Fruit fly (Drosophila melanogaster) whole organism, wandering third instar larva: ENCODE measurements around the gene dj-1beta.

Experiments used
- Abd-B ChIP-seq: fragments of >200 bp; optimal IDR thresholded peaks from 2 replicates; lab custom pipeline; 2017; ENCODE audit warnings: missing biosample characterization, missing genetic modification characterization
- CG32264 ChIP-seq: fragments of 200-800 bp; sonication (Bioruptor generic); optimal IDR thresholded peaks from 2 replicates; lab custom pipeline; 2016; ENCODE audit warnings: missing biosample characterization, missing genetic modification characterization
- CG9705 ChIP-seq: fragments of 200-800 bp; sonication (Bioruptor generic); optimal IDR thresholded peaks from 2 replicates; lab custom pipeline; 2018; ENCODE audit warnings: missing biosample characterization, mild to moderate bottlenecking, missing genetic modification characterization
- Dif ChIP-seq: fragments of 200-275, 200-300 bp; sonication (Bioruptor generic); optimal IDR thresholded peaks from 2 replicates; lab custom pipeline; 2018; ENCODE audit warnings: missing biosample characterization, missing genetic modification characterization; ENCODE audit not compliant: partially characterized antibody
- HLH106 ChIP-seq: fragments of 200-800 bp; optimal IDR thresholded peaks from 3 replicates; lab custom pipeline; 2019; ENCODE audit warnings: missing biosample characterization, mild to moderate bottlenecking, missing genetic modification characterization, moderate library complexity
- Hnf4 ChIP-seq: fragments of 200-800 bp; sonication (Bioruptor generic); optimal IDR thresholded peaks from 2 replicates; lab custom pipeline; 2016; ENCODE audit warnings: missing biosample characterization, mild to moderate bottlenecking, missing genetic modification characterization
- Hr83 ChIP-seq: fragments of 200-300 bp; sonication (Bioruptor generic); optimal IDR thresholded peaks from 2 replicates; lab custom pipeline; 2016; ENCODE audit warnings: missing biosample characterization, mild to moderate bottlenecking, missing genetic modification characterization, moderate library complexity; ENCODE audit not compliant: poor library complexity, severe bottlenecking
- Jra ChIP-seq: sonication (Bioruptor generic); optimal IDR thresholded peaks from 2 replicates; lab custom pipeline; 2016; ENCODE audit warnings: missing biosample characterization, missing genetic modification characterization
- Mio ChIP-seq: sonication (Bioruptor generic); optimal IDR thresholded peaks from 2 replicates; lab custom pipeline; 2016; ENCODE audit warnings: missing biosample characterization, missing genetic modification characterization
- Myc ChIP-seq: fragments of >200 bp; optimal IDR thresholded peaks from 2 replicates; lab custom pipeline; 2017
- N ChIP-seq: fragments of >200 bp; optimal IDR thresholded peaks from 2 replicates; lab custom pipeline; 2018; ENCODE audit warnings: missing biosample characterization, missing external identifiers, missing genetic modification characterization
- OdsH ChIP-seq: fragments of 200-800 bp; sonication (Bioruptor generic); optimal IDR thresholded peaks from 2 replicates; lab custom pipeline; 2016; ENCODE audit warnings: missing biosample characterization, mild to moderate bottlenecking, missing genetic modification characterization
- Rel ChIP-seq, 2 experiments: fragments of 200-800 bp; sonication (Bioruptor generic) in 1 of 2; optimal IDR thresholded peaks; 2 replicates in 1 of 2; 3 replicates in 1 of 2; lab custom pipeline; 2016 to 2019; ENCODE audit warnings: mild to moderate bottlenecking in 2 of 2, missing biosample characterization in 2 of 2, missing genetic modification characterization in 2 of 2, moderate library complexity in 1 of 2
- Sp1 ChIP-seq: fragments of 200-800 bp; sonication (Bioruptor generic); optimal IDR thresholded peaks from 3 replicates; lab custom pipeline; 2019; ENCODE audit warnings: missing biosample characterization, mild to moderate bottlenecking, missing genetic modification characterization, moderate library complexity
- Vsx2 ChIP-seq: fragments of 200-300, 225-300 bp; sonication (Bioruptor generic); optimal IDR thresholded peaks from 2 replicates; lab custom pipeline; 2018; ENCODE audit warnings: missing biosample characterization, missing genetic modification characterization; ENCODE audit not compliant: partially characterized antibody
- br ChIP-seq: fragments of 200-800 bp; sonication (Bioruptor generic); optimal IDR thresholded peaks from 2 replicates; lab custom pipeline; 2016; ENCODE audit warnings: missing biosample characterization, missing genetic modification characterization
- brk ChIP-seq: fragments of 200-800 bp; sonication (Bioruptor generic); optimal IDR thresholded peaks from 2 replicates; lab custom pipeline; 2016; ENCODE audit warnings: missing biosample characterization, mild to moderate bottlenecking, missing genetic modification characterization
- dl ChIP-seq, 2 experiments: fragments of 175-275, 200-275 bp in 1 of 2; fragments of 200-275 bp in 1 of 2; sonication (Bioruptor generic); optimal IDR thresholded peaks; lab custom pipeline; 2018; ENCODE audit warnings: mild to moderate bottlenecking in 2 of 2, missing biosample characterization in 2 of 2, missing genetic modification characterization in 2 of 2, moderate library complexity in 2 of 2; ENCODE audit not compliant: partially characterized antibody in 2 of 2, insufficient read depth in 1 of 2
- dsf ChIP-seq: sonication (Bioruptor generic); optimal IDR thresholded peaks from 2 replicates; lab custom pipeline; 2016; ENCODE audit warnings: missing biosample characterization, missing genetic modification characterization, borderline replicate concordance
- ey ChIP-seq: fragments of 200-800 bp; sonication (Bioruptor generic); optimal IDR thresholded peaks from 2 replicates; lab custom pipeline; 2016; ENCODE audit warnings: missing biosample characterization, missing genetic modification characterization
- foxo ChIP-seq, 2 experiments: fragments of 200-800 bp; sonication (Bioruptor generic); optimal IDR thresholded peaks; 2 replicates in 1 of 2; 3 replicates in 1 of 2; lab custom pipeline; 2016 to 2017; ENCODE audit warnings: missing biosample characterization in 2 of 2, missing genetic modification characterization in 2 of 2
- fru ChIP-seq: fragments of 200-800 bp; sonication (Bioruptor generic); optimal IDR thresholded peaks from 3 replicates; lab custom pipeline; 2016; ENCODE audit warnings: missing biosample characterization, mild to moderate bottlenecking, missing genetic modification characterization
- h ChIP-seq: fragments of 200-800 bp; sonication (Bioruptor generic); optimal IDR thresholded peaks from 3 replicates; lab custom pipeline; 2016; ENCODE audit warnings: missing biosample characterization, mild to moderate bottlenecking, missing genetic modification characterization
- jim ChIP-seq: fragments of 175-275, 200-325 bp; sonication (Bioruptor generic); optimal IDR thresholded peaks from 2 replicates; lab custom pipeline; 2016; ENCODE audit warnings: missing biosample characterization, mild to moderate bottlenecking, missing genetic modification characterization
- lola ChIP-seq: fragments of >200 bp; optimal IDR thresholded peaks from 2 replicates; lab custom pipeline; 2017; ENCODE audit warnings: missing biosample characterization, missing genetic modification characterization
- pan ChIP-seq: fragments of >200 bp; optimal IDR thresholded peaks from 2 replicates; lab custom pipeline; 2017
- psq ChIP-seq: fragments of 200-800 bp; sonication (Bioruptor generic); optimal IDR thresholded peaks from 3 replicates; lab custom pipeline; 2017; ENCODE audit warnings: missing biosample characterization, mild to moderate bottlenecking, missing genetic modification characterization, moderate library complexity
- rgr ChIP-seq: fragments of 200-800 bp; sonication (Bioruptor generic); optimal IDR thresholded peaks from 3 replicates; lab custom pipeline; 2016; ENCODE audit warnings: missing biosample characterization, mild to moderate bottlenecking, missing genetic modification characterization
- sage ChIP-seq: fragments of 200-800 bp; sonication (Bioruptor generic); optimal IDR thresholded peaks from 2 replicates; lab custom pipeline; 2016; ENCODE audit warnings: missing biosample characterization, mild to moderate bottlenecking, missing genetic modification characterization
- tai ChIP-seq: sonication (Bioruptor generic); optimal IDR thresholded peaks from 2 replicates; lab custom pipeline; 2016; ENCODE audit warnings: missing biosample characterization, missing genetic modification characterization
- usp ChIP-seq: fragments of >200 bp; optimal IDR thresholded peaks from 2 replicates; lab custom pipeline; 2017; ENCODE audit warnings: missing biosample characterization, missing genetic modification characterization
- woc ChIP-seq: sonication (Bioruptor generic); optimal IDR thresholded peaks from 2 replicates; lab custom pipeline; 2016; ENCODE audit warnings: missing biosample characterization, mild to moderate bottlenecking, missing genetic modification characterization

Gene dj-1beta

dm6 chr3R:30801463-30801862, 5.5 kb upstream of the dj-1beta start:
- TF ChIP-seq CG9705 (GFP tag; lab: Kevin White, UChicago) (no peak), Rel (GFP tag; optimal IDR thresholded peaks at IDR 0.05; lab: Kevin White, UChicago) (no peak), Rel (tag; optimal IDR thresholded peaks at IDR 0.05; lab: Kevin White, UChicago) (no peak)

- TF ChIP-seq usp (GFP tag; lab: Kevin White, UChicago) (no peak), Hnf4 (GFP tag; lab: Kevin White, UChicago) (peak; percentile 5), rgr (GFP tag; lab: Kevin White, UChicago) (peak; percentile 34), Sp1 (GFP tag; lab: Kevin White, UChicago) (peak; percentile 7), ey (GFP tag; lab: Kevin White, UChicago) (no peak), h (GFP tag; lab: Kevin White, UChicago) (peak; percentile 47), foxo (GFP tag; optimal IDR thresholded peaks at IDR 0.05; lab: Kevin White, UChicago) (no peak), Rel (GFP tag; optimal IDR thresholded peaks at IDR 0.05; lab: Kevin White, UChicago) (no peak), Rel (tag; optimal IDR thresholded peaks at IDR 0.05; lab: Kevin White, UChicago) (no peak), Mio (GFP tag; lab: Kevin White, UChicago) (no peak), lola (GFP tag; lab: Kevin White, UChicago) (no peak), N (GFP tag; lab: Kevin White, UChicago) (no peak), Vsx2 (GFP tag; lab: Kevin White, UChicago) (no peak), Abd-B (no peak), OdsH (GFP tag; lab: Kevin White, UChicago) (peak; percentile 52), brk (GFP tag; lab: Kevin White, UChicago) (no peak), Hr83 (GFP tag; lab: Kevin White, UChicago) (peak; percentile 48), HLH106 (tag; lab: Kevin White, UChicago) (no peak), Jra (GFP tag; lab: Kevin White, UChicago) (no peak), tai (GFP tag; lab: Kevin White, UChicago) (no peak), CG32264 (GFP tag; lab: Kevin White, UChicago) (no peak), Dif (no peak), fru (GFP tag; lab: Kevin White, UChicago) (peak; percentile 9), dl (GFP tag; optimal IDR thresholded peaks at IDR 0.05; lab: Kevin White, UChicago; ENCODE audit: insufficient read depth in 1 of 2, partially characterized antibody in 2 of 2) (no peak), woc (GFP tag; lab: Kevin White, UChicago) (no peak), br (GFP tag; lab: Kevin White, UChicago) (peak; percentile 7), dsf (GFP tag; lab: Kevin White, UChicago) (no peak)
- TF ChIP-seq, all 38 proteins: peak for 8
Measured at dm6 chr3R:30802115-30802682, 4.7 kb upstream of the dj-1beta start.

dm6 chr3R:30802779-30803178, 4.1 kb upstream of the dj-1beta start:
- TF ChIP-seq sage (GFP tag; lab: Kevin White, UChicago) (no peak), tai (GFP tag; lab: Kevin White, UChicago) (peak; percentile 16), N (GFP tag; lab: Kevin White, UChicago) (no peak)

- TF ChIP-seq dsf (GFP tag; lab: Kevin White, UChicago) (no peak), ey (GFP tag; lab: Kevin White, UChicago) (no peak), brk (GFP tag; lab: Kevin White, UChicago) (no peak), Rel (GFP tag; optimal IDR thresholded peaks at IDR 0.05; lab: Kevin White, UChicago) (no peak), Rel (tag; optimal IDR thresholded peaks at IDR 0.05; lab: Kevin White, UChicago) (peak; percentile 17), Vsx2 (GFP tag; lab: Kevin White, UChicago) (no peak), Dif (peak; percentile 9), dl (GFP tag; optimal IDR thresholded peaks at IDR 0.05; lab: Kevin White, UChicago; ENCODE audit: insufficient read depth in 1 of 2, partially characterized antibody in 2 of 2) (peak; percentile 25 to 47), jim (GFP tag; lab: Kevin White, UChicago) (no peak), Myc (lab: Kevin White, UChicago) (no peak), foxo (GFP tag; optimal IDR thresholded peaks at IDR 0.05; lab: Kevin White, UChicago) (no peak), pan (lab: Kevin White, UChicago) (no peak), psq (no peak), br (GFP tag; lab: Kevin White, UChicago) (no peak)
Measured at dm6 chr3R:30803212-30803814, 3.6 kb upstream of the dj-1beta start.
